Worm (Caenorhabditis elegans) whole organism, late embryonic: Measurements from ENCODE around the gene R02F2.7.
A peak's percentile ranks its signal among the peaks of the same experiment; 100 is the strongest.

Experiments
- F13H6.1 ChIP-seq: sonication (generic microtip); optimal IDR thresholded peaks from 2 replicates; lab custom pipeline; 2016; ENCODE audit warnings: missing genetic modification characterization, missing compliant biosample characterization
- K02D7.2 ChIP-seq: sonication (generic microtip); optimal IDR thresholded peaks from 2 replicates; lab custom pipeline; 2017; ENCODE audit warnings: mild to moderate bottlenecking, missing genetic modification characterization, missing compliant biosample characterization
- Y22D7AL.16 ChIP-seq: sonication (generic microtip); optimal IDR thresholded peaks from 2 replicates; lab custom pipeline; 2016; ENCODE audit warnings: missing genetic modification characterization, missing compliant biosample characterization
- ama-1 ChIP-seq: fragments of 150-350 bp; optimal IDR thresholded peaks from 2 replicates; lab custom pipeline; 2014
- ceh-18 ChIP-seq: sonication (generic microtip); optimal IDR thresholded peaks from 2 replicates; lab custom pipeline; 2016; ENCODE audit warnings: missing genetic modification characterization, missing compliant biosample characterization
- ceh-31 ChIP-seq: sonication (generic microtip); optimal IDR thresholded peaks from 2 replicates; lab custom pipeline; 2016; ENCODE audit warnings: missing genetic modification characterization, missing compliant biosample characterization
- ceh-48 ChIP-seq: sonication (generic microtip); optimal IDR thresholded peaks from 2 replicates; lab custom pipeline; 2016; ENCODE audit warnings: missing genetic modification characterization, inconsistent platforms, missing compliant biosample characterization
- dmd-4 ChIP-seq: sonication (generic microtip); optimal IDR thresholded peaks from 2 replicates; lab custom pipeline; 2016; ENCODE audit warnings: borderline replicate concordance, missing genetic modification characterization, missing compliant biosample characterization
- elt-4 ChIP-seq: sonication (generic microtip); optimal IDR thresholded peaks from 2 replicates; lab custom pipeline; 2016; ENCODE audit warnings: missing genetic modification characterization, missing compliant biosample characterization
- ets-4 ChIP-seq: sonication (generic microtip); optimal IDR thresholded peaks from 2 replicates; lab custom pipeline; 2016; ENCODE audit warnings: missing genetic modification characterization, missing compliant biosample characterization
- eyg-1 ChIP-seq: sonication (generic microtip); optimal IDR thresholded peaks from 2 replicates; lab custom pipeline; 2016; ENCODE audit warnings: missing genotype, missing genetic modification characterization, missing compliant biosample characterization
- fkh-6 ChIP-seq: sonication (generic microtip); optimal IDR thresholded peaks from 2 replicates; lab custom pipeline; 2016; ENCODE audit warnings: missing genetic modification characterization, missing compliant biosample characterization
- gmeb-2 ChIP-seq: sonication (generic microtip); optimal IDR thresholded peaks from 2 replicates; lab custom pipeline; 2016; ENCODE audit warnings: missing genetic modification characterization, inconsistent platforms, missing compliant biosample characterization
- hlh-13 ChIP-seq: fragments of 200-800 bp; sonication (Bioruptor generic); optimal IDR thresholded peaks from 2 replicates; lab custom pipeline; 2018; ENCODE audit warnings: mild to moderate bottlenecking, missing genetic modification characterization, missing compliant biosample characterization
- hlh-6 ChIP-seq: sonication (generic microtip); optimal IDR thresholded peaks from 2 replicates; lab custom pipeline; 2016; ENCODE audit warnings: missing genotype, missing genetic modification characterization, missing compliant biosample characterization
- hlh-8 ChIP-seq: sonication (generic microtip); optimal IDR thresholded peaks from 2 replicates; lab custom pipeline; 2016; ENCODE audit warnings: missing genotype, missing genetic modification characterization, missing compliant biosample characterization
- lin-11 ChIP-seq: fragments of 200-800 bp; sonication (Bioruptor generic); optimal IDR thresholded peaks from 2 replicates; lab custom pipeline; 2018; ENCODE audit warnings: mild to moderate bottlenecking, missing genetic modification characterization, missing compliant biosample characterization
- madf-2 ChIP-seq: sonication (generic microtip); optimal IDR thresholded peaks from 2 replicates; lab custom pipeline; 2017; ENCODE audit warnings: missing genetic modification characterization, missing compliant biosample characterization
- mec-3 ChIP-seq: sonication (generic microtip); optimal IDR thresholded peaks from 2 replicates; lab custom pipeline; 2016; ENCODE audit warnings: borderline replicate concordance, missing genetic modification characterization, missing compliant biosample characterization
- nfya-1 ChIP-seq: sonication (generic microtip); optimal IDR thresholded peaks from 2 replicates; lab custom pipeline; 2017; ENCODE audit warnings: missing genetic modification characterization, mild to moderate bottlenecking, missing compliant biosample characterization, antibody characterized with exemption, moderate library complexity
- nhr-232 ChIP-seq: sonication (generic microtip); optimal IDR thresholded peaks from 2 replicates; lab custom pipeline; 2016; ENCODE audit warnings: missing genetic modification characterization, missing compliant biosample characterization
- npax-4 ChIP-seq: sonication (generic microtip); optimal IDR thresholded peaks from 2 replicates; lab custom pipeline; 2016; ENCODE audit warnings: missing genetic modification characterization, missing compliant biosample characterization
- pag-3 ChIP-seq: sonication (generic microtip); optimal IDR thresholded peaks from 2 replicates; lab custom pipeline; 2016; ENCODE audit warnings: missing compliant biosample characterization, missing genetic modification characterization, borderline replicate concordance
- pax-1 ChIP-seq: fragments of 150-350 bp; optimal IDR thresholded peaks from 2 replicates; lab custom pipeline; 2014; ENCODE audit warnings: missing biosample characterization, missing genetic modification characterization
- pha-2 ChIP-seq: sonication (generic microtip); optimal IDR thresholded peaks from 2 replicates; lab custom pipeline; 2017; ENCODE audit warnings: mild to moderate bottlenecking, missing genetic modification characterization, missing compliant biosample characterization
- pha-4 ChIP-seq: fragments of 150-350 bp; optimal IDR thresholded peaks from 2 replicates; lab custom pipeline; 2018; ENCODE audit warnings: missing biosample characterization, missing genetic modification reagents, missing genetic modification characterization
- pqm-1 ChIP-seq: sonication (generic microtip); optimal IDR thresholded peaks from 2 replicates; lab custom pipeline; 2016; ENCODE audit warnings: missing genetic modification characterization, missing compliant biosample characterization
- rnt-1 ChIP-seq: sonication (generic microtip); optimal IDR thresholded peaks from 2 replicates; lab custom pipeline; 2016; ENCODE audit warnings: missing genetic modification characterization, missing compliant biosample characterization
- tbx-2 ChIP-seq: sonication (generic microtip); optimal IDR thresholded peaks from 2 replicates; lab custom pipeline; 2016; ENCODE audit warnings: missing genetic modification characterization, missing compliant biosample characterization
- tbx-7 ChIP-seq: sonication (generic microtip); optimal IDR thresholded peaks from 2 replicates; lab custom pipeline; 2016; ENCODE audit warnings: missing genotype, missing genetic modification characterization, missing compliant biosample characterization
- ttx-3 ChIP-seq: sonication (generic microtip); optimal IDR thresholded peaks from 2 replicates; lab custom pipeline; 2016; ENCODE audit warnings: missing genetic modification reagents, missing genetic modification characterization, missing compliant biosample characterization
- unc-3 ChIP-seq, 2 experiments: fragments of 200-800 bp in 1 of 2; sonication (Bioruptor generic) in 1 of 2; sonication (generic microtip) in 1 of 2; conservative IDR thresholded peaks in 1 of 2; optimal IDR thresholded peaks in 1 of 2; 2 replicates each; pipeline versions ENCODE4 v1.3.6 to Lab custom; 2016 to 2022; ENCODE audit warnings: missing compliant biosample characterization in 2 of 2, missing genetic modification characterization in 2 of 2, missing genetic modification reagents in 1 of 2
- unc-42 ChIP-seq: sonication (generic microtip); optimal IDR thresholded peaks from 2 replicates; lab custom pipeline; 2016; ENCODE audit warnings: missing genotype, missing genetic modification characterization, missing compliant biosample characterization
- zip-5 ChIP-seq: sonication (generic microtip); optimal IDR thresholded peaks from 2 replicates; lab custom pipeline; 2016; ENCODE audit warnings: missing genetic modification characterization, missing compliant biosample characterization

R02F2.7 gene

ce11 chrIII:5512502-5512901 is 28.9 kb upstream of the R02F2.7 start, which contains the start of gene pqn-25:
Gene pqn-25, minus strand, starts transcription at chrIII:5512602.
- no peak for TF ChIP-seq nfya-1 (tag; lab: Kevin White, UChicago)
- TF ChIP-seq pag-3 (tag; lab: Kevin White, UChicago): no peak
- TF ChIP-seq F13H6.1 (tag; lab: Kevin White, UChicago): no peak
- no peak for TF ChIP-seq pha-4 (tag; lab: Kevin White, UChicago)
- TF ChIP-seq, all 69 proteins: peak for 0

- TF ChIP-seq mec-3 (tag; lab: Kevin White, UChicago) (no peak), Y22D7AL.16 (tag; lab: Kevin White, UChicago) (no peak), rnt-1 (tag; lab: Kevin White, UChicago) (no peak)
These were observed 25.1 kb upstream of the R02F2.7 start, which contains the start of gene D1044.7 for ce11 chrIII:5508669-5509068. Gene D1044.7, minus strand, starts transcription at chrIII:5508769.

ce11 chrIII:5506936-5507335 is 23.4 kb upstream of the R02F2.7 start:
- no peak for TF ChIP-seq F13H6.1 (tag; lab: Kevin White, UChicago)
- TF ChIP-seq hlh-8 (tag; lab: Kevin White, UChicago): no peak
- no peak for TF ChIP-seq madf-2 (tag; lab: Kevin White, UChicago)
- no peak for TF ChIP-seq zip-5
- no peak for TF ChIP-seq ttx-3 (tag; lab: Kevin White, UChicago)
- TF ChIP-seq pax-1 (tag; lab: Kevin White, UChicago): no peak
- no peak for TF ChIP-seq K02D7.2 (tag; lab: Kevin White, UChicago)
- no peak for TF ChIP-seq npax-4 (tag; lab: Kevin White, UChicago)
- TF ChIP-seq ets-4 (tag; lab: Kevin White, UChicago): no peak
- TF ChIP-seq nhr-232 (tag; lab: Kevin White, UChicago): no peak
- no peak for TF ChIP-seq ceh-18 (tag; lab: Kevin White, UChicago)
- TF ChIP-seq lin-11: no peak
- TF ChIP-seq unc-3 (GFP tag; conservative IDR thresholded peaks at IDR 0.05; lab: Robert Waterston, UW): no peak
- no peak for TF ChIP-seq unc-3 (tag; optimal IDR thresholded peaks at IDR 0.05; lab: Kevin White, UChicago)
- TF ChIP-seq elt-4 (tag; lab: Kevin White, UChicago): no peak
- TF ChIP-seq fkh-6 (tag; lab: Kevin White, UChicago): no peak
- TF ChIP-seq eyg-1 (tag; lab: Kevin White, UChicago): no peak
- no peak for TF ChIP-seq tbx-2 (tag; lab: Kevin White, UChicago)
- TF ChIP-seq mec-3 (tag; lab: Kevin White, UChicago): no peak

- TF ChIP-seq dmd-4 (tag; lab: Kevin White, UChicago): no peak
- peak; percentile 53 for TF ChIP-seq ama-1 (lab: Kevin White, UChicago)
- no peak for TF ChIP-seq hlh-6 (tag; lab: Kevin White, UChicago)
- no peak for TF ChIP-seq hlh-13 (GFP tag; lab: Kevin White, UChicago)
These were observed 22.5 kb upstream of the R02F2.7 start for ce11 chrIII:5506023-5506597.

ce11 chrIII:5505474-5506022 is 22.0 kb upstream of the R02F2.7 start:
- TF ChIP-seq npax-4 (tag; lab: Kevin White, UChicago): no peak
- no peak for TF ChIP-seq pha-4 (tag; lab: Kevin White, UChicago)
- no peak for TF ChIP-seq ceh-48 (tag; lab: Kevin White, UChicago)
- TF ChIP-seq gmeb-2 (tag; lab: Kevin White, UChicago): no peak
- no peak for TF ChIP-seq ceh-31
- no peak for TF ChIP-seq dmd-4 (tag; lab: Kevin White, UChicago)
- no peak for TF ChIP-seq hlh-8 (tag; lab: Kevin White, UChicago)
- TF ChIP-seq pqm-1: no peak
- TF ChIP-seq eyg-1 (tag; lab: Kevin White, UChicago): no peak
- no peak for TF ChIP-seq pha-2 (tag; lab: Kevin White, UChicago)
- TF ChIP-seq unc-42: no peak
- TF ChIP-seq tbx-7 (tag; lab: Kevin White, UChicago): no peak
